Worm (Caenorhabditis elegans) whole organism, young adult: Measurements from ENCODE around the gene gpb-1.

ENCODE experiments used
- ama-1 ChIP-seq, 3 experiments: fragments of 150-350 bp in 1 of 3; sonication (generic microtip) in 2 of 3; optimal IDR thresholded peaks; 2 replicates each; lab custom pipeline; 2014 to 2018; ENCODE audit warnings: missing biosample characterization in 2 of 3, missing genetic modification characterization in 2 of 3, missing genetic modification reagents in 2 of 3
- egl-18 ChIP-seq: fragments of 200-800 bp; sonication (Bioruptor generic); IDR thresholded peaks from 2 replicates; pipeline ENCODE4 v1.3.6; 2022; ENCODE audit warnings: missing genetic modification reagents, missing genetic modification characterization, missing compliant biosample characterization
- ekl-4 ChIP-seq: fragments of 200-800 bp; sonication (Bioruptor generic); IDR thresholded peaks from 2 replicates; pipeline ENCODE4 v1.3.6; 2022; ENCODE audit warnings: missing genetic modification reagents, missing genetic modification characterization, missing compliant biosample characterization
- mcd-1 ChIP-seq: fragments of 200-800 bp; sonication (Bioruptor generic); IDR thresholded peaks from 2 replicates; pipeline ENCODE4 v1.3.6; 2022; ENCODE audit warnings: missing genetic modification reagents, missing genetic modification characterization, missing compliant biosample characterization
- snpc-4 ChIP-seq, 5 experiments: fragments of 150-350 bp in 1 of 5; sonication (generic microtip) in 4 of 5; optimal IDR thresholded peaks; 2 replicates each; lab custom pipeline; 2014 to 2018; ENCODE audit warnings: missing genetic modification characterization in 5 of 5, missing biosample characterization in 3 of 5, antibody characterized with exemption in 2 of 5, mild to moderate bottlenecking in 2 of 5, missing compliant biosample characterization in 2 of 5, missing genotype in 2 of 5, moderate library complexity in 2 of 5, missing genetic modification reagents in 1 of 5
- somi-1 ChIP-seq: fragments of 200-800 bp; sonication (Bioruptor generic); optimal IDR thresholded peaks from 2 replicates; lab custom pipeline; 2018; ENCODE audit warnings: mild to moderate bottlenecking, missing genetic modification characterization, missing compliant biosample characterization

DNA sequence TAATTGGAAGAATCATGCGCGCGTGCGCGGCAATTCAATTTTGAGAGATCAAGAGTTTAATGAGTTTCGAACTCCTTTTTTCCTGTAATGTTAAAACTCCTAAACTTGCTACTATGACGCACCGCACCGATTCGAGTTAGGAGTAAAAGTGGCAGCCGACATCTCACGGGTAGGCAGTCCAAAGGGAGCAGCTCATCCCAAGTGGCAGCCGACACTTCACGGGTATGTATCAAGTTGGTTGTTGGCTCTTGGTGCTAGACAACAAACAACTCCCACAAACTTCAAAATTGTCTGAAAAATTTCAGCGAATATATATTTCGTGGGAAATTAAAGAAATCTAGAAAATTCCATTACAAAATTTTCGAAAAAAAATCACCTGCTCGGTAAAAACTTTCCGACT is 4.8 kb upstream of the gpb-1 start:
- TF ChIP-seq ama-1 (optimal IDR thresholded peaks at IDR 0.05; lab: Kevin White, UChicago) (no peak), ama-1 (GFP tag; optimal IDR thresholded peaks at IDR 0.05; lab: Kevin White, UChicago) (no peak), ekl-4 (GFP tag; lab: Robert Waterston, UW) (no peak), snpc-4 (GFP tag; optimal IDR thresholded peaks at IDR 0.05; lab: Kevin White, UChicago) (no peak), snpc-4 (tag; optimal IDR thresholded peaks at IDR 0.05; lab: Kevin White, UChicago) (peak in 3 of 4 experiments; percentile 51 to 79 (median 76)), somi-1 (GFP tag; lab: Kevin White, UChicago) (no peak), egl-18 (GFP tag; lab: Robert Waterston, UW) (no peak), mcd-1 (GFP tag; lab: Robert Waterston, UW) (no peak)
